Fruit fly (Drosophila melanogaster) whole organism: Measurements from ENCODE around the gene CG15254.

Experiments
- CG8478 ChIP-seq: fragments of >200 bp; optimal IDR thresholded peaks from 2 replicates; lab custom pipeline; 2018; ENCODE audit warnings: inconsistent platforms
- EcR ChIP-seq, 2 experiments: fragments of >200 bp; optimal IDR thresholded peaks; 2 replicates each; lab custom pipeline; 2017; ENCODE audit warnings: missing biosample characterization in 2 of 2, missing genetic modification characterization in 2 of 2, missing genetic modification reagents in 2 of 2
- pan ChIP-seq: fragments of >200 bp; optimal IDR thresholded peaks from 2 replicates; lab custom pipeline; 2017
- psq ChIP-seq: fragments of >200 bp; optimal IDR thresholded peaks from 2 replicates; lab custom pipeline; 2017
- usp ChIP-seq: fragments of >200 bp; optimal IDR thresholded peaks from 2 replicates; lab custom pipeline; 2017; ENCODE audit warnings: missing biosample characterization, missing genetic modification characterization, mixed read lengths

DNA sequence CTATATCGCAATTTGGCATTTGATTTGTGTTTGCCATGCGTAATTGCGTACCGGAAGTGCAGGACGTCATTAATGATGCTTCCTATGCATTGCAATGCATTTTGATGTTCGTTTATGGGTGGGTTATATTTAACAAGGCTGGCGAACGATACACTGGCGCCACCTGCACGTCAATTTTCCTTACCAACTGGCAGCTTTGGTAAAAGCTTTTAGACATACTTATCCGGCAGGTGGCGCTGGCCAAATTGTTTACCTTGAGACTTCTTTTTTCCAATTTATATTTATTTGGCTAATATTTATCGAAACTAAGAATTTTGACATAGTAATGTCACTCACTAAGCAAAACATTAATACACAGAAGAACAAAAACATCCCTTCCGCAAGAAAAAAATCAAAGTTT, 29.2 kb upstream of the CG15254 start:
- no peak for TF ChIP-seq usp
- TF ChIP-seq psq (lab: Kevin White, UChicago) = no peak
- no peak for TF ChIP-seq CG8478 (lab: Kevin White, UChicago)
- TF ChIP-seq EcR (GFP tag; optimal IDR thresholded peaks at IDR 0.05; lab: Kevin White, UChicago) = no peak
- TF ChIP-seq pan (lab: Kevin White, UChicago) = no peak
